Fruit fly (Drosophila melanogaster): ENCODE measurements around the gene CG34408.

dm6 chrX:10252745-10253144, 32.8 kb downstream of the CG34408 start:
- TF ChIP-seq eg (GFP tag; IDR thresholded peaks at IDR 0.05) (no peak), CG6854 (GFP tag; optimal IDR thresholded peaks at IDR 0.05) (no peak), achi (GFP tag; optimal IDR thresholded peaks at IDR 0.05) (no peak), CG34406 (GFP tag; optimal IDR thresholded peaks at IDR 0.05) (no peak), OdsH (GFP tag; optimal IDR thresholded peaks at IDR 0.05) (no peak), Lpt (GFP tag; optimal IDR thresholded peaks at IDR 0.05) (no peak), Hr38 (GFP tag; optimal IDR thresholded peaks at IDR 0.05) (no peak), CG11902 (GFP tag; optimal IDR thresholded peaks at IDR 0.05) (no peak), CG6276 (GFP tag; optimal IDR thresholded peaks at IDR 0.05) (no peak), lz (GFP tag; optimal IDR thresholded peaks at IDR 0.05) (no peak), esn (GFP tag; optimal IDR thresholded peaks at IDR 0.05) (no peak), CG16779 (tag; optimal IDR thresholded peaks at IDR 0.05) (no peak), Eip93F (GFP tag; optimal IDR thresholded peaks at IDR 0.05) (no peak)

All from whole organism, prepupa.